Fruit fly (Drosophila melanogaster) S2 (cell line): ENCODE data around the gene CG9286.

Experiments
- CG8478 ChIP-seq: fragments of >200 bp; optimal IDR thresholded peaks from 2 replicates; lab custom pipeline; 2018
- CTCF ChIP-seq, 2 experiments: fragments of >200 bp; optimal IDR thresholded peaks; 2 replicates each; lab custom pipeline; 2018

- no peak for TF ChIP-seq CG8478 (lab: Kevin White, UChicago)
- TF ChIP-seq CTCF (optimal IDR thresholded peaks at IDR 0.05; lab: Kevin White, UChicago) = no peak
Measured at dm6 chr3R:13806032-13806709, 25.4 kb downstream of the CG9286 start.
